Worm (Caenorhabditis elegans): ENCODE results near the gene srg-42.

srg-42 gene

DNA sequence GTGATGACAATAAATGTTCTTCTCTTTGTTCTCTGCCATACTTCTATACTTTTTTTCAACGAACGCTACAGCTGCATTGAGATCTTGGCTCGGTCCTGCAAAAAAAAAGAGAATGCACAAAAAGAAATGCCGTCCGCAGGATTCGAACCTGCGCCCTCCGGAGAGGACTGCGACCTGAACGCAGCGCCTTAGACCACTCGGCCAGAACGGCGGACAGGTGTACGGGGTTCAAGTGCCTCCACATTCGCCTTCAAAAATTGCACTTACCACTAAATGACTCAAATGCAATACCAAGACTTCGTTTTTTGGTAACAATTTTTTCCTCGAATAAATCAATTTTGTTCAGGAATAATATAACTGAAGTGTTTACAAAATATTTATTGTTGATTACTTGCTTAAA, 16.8 kb upstream of the srg-42 start (continued):
- TF ChIP-seq dmd-8 (GFP tag; IDR thresholded peaks at IDR 0.05): 0 out of 2 replicates have a peak, but pooled peaks have one; percentile 9
- 0 out of 2 replicates have a peak, but pooled peaks have one; percentile 26 for TF ChIP-seq T26A8.4 (GFP tag; IDR thresholded peaks at IDR 0.05)
- no peak for TF ChIP-seq ceh-28 (tag; optimal IDR thresholded peaks at IDR 0.05)

DNA sequence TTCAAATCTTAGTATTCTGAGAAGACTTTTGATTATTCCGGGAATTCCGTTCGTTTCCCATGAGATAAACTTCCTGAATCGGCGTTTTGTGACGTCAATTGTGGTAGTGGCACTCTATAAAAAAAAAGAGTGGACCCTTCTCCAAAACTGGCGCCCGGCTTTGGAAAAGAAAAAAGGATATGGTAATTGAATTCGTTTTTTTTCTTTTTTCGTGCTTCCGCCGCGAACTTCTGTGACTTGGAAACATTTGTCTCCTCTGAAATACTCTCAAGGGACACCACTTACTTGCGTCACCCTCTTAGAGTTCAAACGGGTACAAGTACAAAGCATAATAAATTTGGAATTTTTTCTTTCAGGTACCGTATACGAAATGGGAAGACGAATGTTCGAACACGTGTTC, 14.8 kb upstream of the srg-42 start:
- TF ChIP-seq ces-1 (GFP tag; optimal IDR thresholded peaks at IDR 0.05) (peak; percentile 47), madf-5 (GFP tag; IDR thresholded peaks at IDR 0.05) (no peak), fkh-10 (GFP tag; optimal IDR thresholded peaks at IDR 0.05) (peak; percentile 51)

DNA sequence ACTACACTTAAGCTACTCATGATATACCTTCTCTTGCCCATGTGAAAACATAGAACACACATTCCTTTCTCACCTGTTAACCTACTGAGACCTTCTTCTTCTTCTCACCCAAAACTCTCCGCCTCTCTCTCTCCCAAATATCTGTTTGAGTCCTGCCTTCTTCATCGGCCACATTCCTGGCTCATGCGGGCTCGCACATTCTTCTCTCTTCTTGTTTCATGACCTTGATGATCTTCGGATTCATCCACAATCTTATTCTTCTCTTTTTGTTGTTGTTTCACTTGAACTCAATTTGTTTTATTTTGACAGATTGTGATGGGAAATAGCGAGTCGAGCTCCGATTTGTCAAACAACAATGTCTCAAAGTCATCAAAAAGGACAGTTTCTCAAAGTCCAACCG, 14.1 kb upstream of the srg-42 start, which contains the start of gene T19C4.5:
Gene T19C4.5, plus strand, starts transcription at position 308 of the 400 bp plus-strand sequence.
- TF ChIP-seq nhr-11 (tag; optimal IDR thresholded peaks at IDR 0.05): peak; percentile 50
- TF ChIP-seq ZK337.2 (GFP tag; IDR thresholded peaks at IDR 0.05): no peak
- no peak for TF ChIP-seq Y105C5A.15 (GFP tag; IDR thresholded peaks at IDR 0.05)
- TF ChIP-seq hlh-11 (tag; optimal IDR thresholded peaks at IDR 0.05): peak; percentile 22

DNA sequence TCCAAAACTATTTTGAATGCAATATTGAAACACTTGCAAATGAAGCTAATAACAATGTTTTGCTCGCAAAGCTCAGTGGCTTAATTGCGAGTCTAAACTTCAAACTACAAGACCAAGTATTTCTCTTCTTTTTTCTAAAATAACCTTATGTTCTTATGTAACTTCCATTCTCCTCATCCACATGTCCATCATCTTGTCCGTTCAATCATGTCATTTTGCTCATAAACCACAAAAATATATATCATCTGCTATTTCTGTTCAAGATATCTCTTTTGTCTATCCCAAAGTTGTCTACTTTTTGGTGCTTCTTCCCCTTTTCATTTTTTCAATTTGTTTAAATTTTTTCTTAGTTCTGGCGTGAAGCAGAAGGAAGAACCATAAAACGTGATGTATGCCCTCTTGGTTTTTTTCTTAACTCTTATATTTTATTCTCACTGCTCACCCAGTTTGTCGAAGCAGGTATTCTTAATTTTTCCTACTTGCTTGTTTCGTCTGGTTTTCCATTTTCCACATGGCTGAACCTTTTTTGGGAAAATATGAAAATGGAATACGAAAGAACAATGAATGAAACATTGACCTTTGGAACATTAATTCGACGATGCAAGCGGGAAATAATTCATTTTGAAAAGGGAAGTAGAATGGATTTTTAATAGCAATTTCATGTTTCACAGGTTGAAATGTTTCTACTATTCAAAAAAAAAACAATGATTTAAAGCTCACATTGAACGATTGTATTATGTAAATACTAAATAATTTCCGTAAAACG, 12.9 kb upstream of the srg-42 start:
- TF ChIP-seq daf-8 (GFP tag; IDR thresholded peaks at IDR 0.05): no peak
- no peak for TF ChIP-seq nhr-10 (tag; optimal IDR thresholded peaks at IDR 0.05)
- peak in 1 of 2 experiments; percentile 98 for TF ChIP-seq unc-62 (GFP tag; optimal IDR thresholded peaks at IDR 0.05 in 1 of 2)
- TF ChIP-seq unc-62 (tag; optimal IDR thresholded peaks at IDR 0.05): no peak
- TF ChIP-seq ztf-11 (tag; optimal IDR thresholded peaks at IDR 0.05): no peak
- peak; percentile 90 for TF ChIP-seq aha-1 (tag)
- TF ChIP-seq spr-1 (tag; optimal IDR thresholded peaks at IDR 0.05): no peak

DNA sequence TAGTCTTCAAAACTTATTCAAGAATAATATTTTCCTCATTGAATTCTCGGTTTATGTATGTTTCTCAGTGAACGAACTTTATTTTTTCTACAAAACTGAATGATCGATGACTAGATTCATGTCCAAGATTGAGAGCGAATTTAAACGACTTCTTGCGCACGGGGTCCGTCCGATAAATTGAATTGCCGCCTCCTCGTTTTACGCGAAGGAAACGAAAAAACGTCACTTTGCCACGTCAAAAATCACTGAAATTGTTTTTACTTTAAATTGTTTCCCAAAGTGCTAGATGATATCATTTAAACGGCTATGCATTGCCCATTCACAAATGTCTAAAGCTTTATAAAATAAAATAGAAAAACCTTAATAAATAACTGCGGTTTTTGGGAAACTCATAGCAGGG, 9.9 kb upstream of the srg-42 start:
- TF ChIP-seq fkh-10 (GFP tag; optimal IDR thresholded peaks at IDR 0.05): peak; percentile 72
- no peak for TF ChIP-seq spr-1 (tag; optimal IDR thresholded peaks at IDR 0.05)

DNA sequence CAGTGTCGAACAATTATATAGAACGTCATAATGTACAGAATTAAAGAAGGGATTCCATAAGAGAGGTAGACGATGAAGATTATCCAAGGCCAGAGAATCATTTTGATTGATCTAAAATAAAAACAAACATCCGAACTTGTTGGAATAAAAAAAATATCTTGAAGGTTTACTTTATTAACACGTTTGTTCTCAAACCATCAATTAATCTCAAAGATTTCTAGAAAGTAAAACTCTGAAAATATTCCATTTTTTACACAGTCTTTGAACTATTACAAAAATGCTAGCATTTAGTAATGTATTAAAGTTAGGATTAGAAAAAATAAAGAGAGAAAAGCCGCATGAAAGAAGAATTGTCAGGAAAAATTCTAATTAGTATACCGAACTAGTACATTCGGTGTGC, 6.6 kb upstream of the srg-42 start, which contains the start of gene srg-40:
Gene srg-40, minus strand, starts transcription at position 101 of the 400 bp plus-strand sequence.
- no peak for TF ChIP-seq fos-1 (tag; optimal IDR thresholded peaks at IDR 0.05)
- no peak for TF ChIP-seq mes-2 (tag; optimal IDR thresholded peaks at IDR 0.05; ENCODE audit: poor library complexity, severe bottlenecking)
- no peak for TF ChIP-seq madf-5 (GFP tag; IDR thresholded peaks at IDR 0.05)
- TF ChIP-seq Y105C5A.15 (GFP tag; IDR thresholded peaks at IDR 0.05): no peak
- TF ChIP-seq nhr-77 (tag; optimal IDR thresholded peaks at IDR 0.05): no peak
- TF ChIP-seq nhr-111 (GFP tag; optimal IDR thresholded peaks at IDR 0.05): no peak
- no peak for TF ChIP-seq dpl-1 (GFP tag; optimal IDR thresholded peaks at IDR 0.05)
- TF ChIP-seq spr-3 (GFP tag; optimal IDR thresholded peaks at IDR 0.05): no peak
- TF ChIP-seq arid-1 (GFP tag; conservative IDR thresholded peaks at IDR 0.05): no peak
- no peak for TF ChIP-seq Y75B8A.6 (GFP tag; IDR thresholded peaks at IDR 0.05)
- TF ChIP-seq daf-12 (tag; optimal IDR thresholded peaks at IDR 0.05): no peak
- TF ChIP-seq daf-16 (GFP tag; optimal IDR thresholded peaks at IDR 0.05): no peak
- TF ChIP-seq daf-16 (tag; optimal IDR thresholded peaks at IDR 0.05): no peak
- TF ChIP-seq egl-43 (GFP tag; IDR thresholded peaks at IDR 0.05): no peak
- TF ChIP-seq lin-38 (GFP tag; IDR thresholded peaks at IDR 0.05): no peak
- no peak for TF ChIP-seq snpc-1.2 (GFP tag; IDR thresholded peaks at IDR 0.05)
- no peak for TF ChIP-seq snpc-4 (tag; optimal IDR thresholded peaks at IDR 0.05)
- no peak for TF ChIP-seq madf-9 (GFP tag; conservative IDR thresholded peaks at IDR 0.05)
- no peak for TF ChIP-seq F10B5.3 (tag; optimal IDR thresholded peaks at IDR 0.05)
